Worm (Caenorhabditis elegans): ENCODE data around the gene cpg-4.

The cpg-4 gene

ce11 chrV:5996114-5996513 lies at the start of gene cpg-4:
Gene cpg-4 (plus strand): TSS chrV:5996416.
- TF ChIP-seq ama-1 (optimal IDR thresholded peaks at IDR 0.05) (no peak), pha-2 (tag; optimal IDR thresholded peaks at IDR 0.05) (no peak), ceh-2 (tag; optimal IDR thresholded peaks at IDR 0.05) (no peak), K02D7.2 (tag; optimal IDR thresholded peaks at IDR 0.05) (no peak), ceh-9 (tag; optimal IDR thresholded peaks at IDR 0.05) (no peak), lim-6 (tag; optimal IDR thresholded peaks at IDR 0.05) (no peak), unc-3 (GFP tag; conservative IDR thresholded peaks at IDR 0.05) (no peak), unc-3 (tag; optimal IDR thresholded peaks at IDR 0.05) (no peak), ceh-31 (tag; optimal IDR thresholded peaks at IDR 0.05) (no peak), tbx-7 (tag; optimal IDR thresholded peaks at IDR 0.05) (no peak), ceh-45 (GFP tag; IDR thresholded peaks at IDR 0.05) (no peak), ceh-6 (GFP tag; optimal IDR thresholded peaks at IDR 0.05) (no peak), nhr-11 (tag; optimal IDR thresholded peaks at IDR 0.05) (no peak), ets-4 (tag; optimal IDR thresholded peaks at IDR 0.05) (no peak)

ce11 chrV:5949674-5950149 lies 46.5 kb upstream of the cpg-4 start:
- TF ChIP-seq K02D7.2 (tag; optimal IDR thresholded peaks at IDR 0.05) (no peak), odd-2 (tag; optimal IDR thresholded peaks at IDR 0.05) (no peak), pax-1 (tag; optimal IDR thresholded peaks at IDR 0.05) (no peak), K09A11.1 (tag; optimal IDR thresholded peaks at IDR 0.05; ENCODE audit: insufficient read depth) (no peak), ceh-45 (GFP tag; IDR thresholded peaks at IDR 0.05) (no peak), tbx-2 (tag; optimal IDR thresholded peaks at IDR 0.05) (no peak), ceh-19 (GFP tag; optimal IDR thresholded peaks at IDR 0.05) (no peak), pros-1 (tag; optimal IDR thresholded peaks at IDR 0.05) (no peak), sox-4 (tag; optimal IDR thresholded peaks at IDR 0.05) (no peak), rnt-1 (tag; optimal IDR thresholded peaks at IDR 0.05) (no peak), eyg-1 (tag; optimal IDR thresholded peaks at IDR 0.05) (no peak), ama-1 (optimal IDR thresholded peaks at IDR 0.05) (no peak), npax-4 (tag; optimal IDR thresholded peaks at IDR 0.05) (no peak), Y22D7AL.16 (tag; optimal IDR thresholded peaks at IDR 0.05) (no peak), pat-9 (tag; optimal IDR thresholded peaks at IDR 0.05) (no peak), gmeb-2 (tag; optimal IDR thresholded peaks at IDR 0.05) (no peak), ref-2 (tag; optimal IDR thresholded peaks at IDR 0.05) (no peak), C38D4.7 (GFP tag; optimal IDR thresholded peaks at IDR 0.05) (no peak), lin-11 (tag; optimal IDR thresholded peaks at IDR 0.05) (no peak)

- TF ChIP-seq unc-3 (GFP tag; conservative IDR thresholded peaks at IDR 0.05): no peak
- TF ChIP-seq unc-3 (tag; optimal IDR thresholded peaks at IDR 0.05): no peak
- TF ChIP-seq hlh-15 (tag; optimal IDR thresholded peaks at IDR 0.05): no peak
- no peak for TF ChIP-seq rnt-1 (tag; optimal IDR thresholded peaks at IDR 0.05)
- TF ChIP-seq pha-4 (tag; optimal IDR thresholded peaks at IDR 0.05): no peak
- no peak for TF ChIP-seq fax-1 (tag; optimal IDR thresholded peaks at IDR 0.05)
- no peak for TF ChIP-seq che-1 (tag; optimal IDR thresholded peaks at IDR 0.05)
- TF ChIP-seq tbx-7 (tag; optimal IDR thresholded peaks at IDR 0.05): no peak
Measured at ce11 chrV:5951133-5951532, 45.1 kb upstream of the cpg-4 start, which contains the start of gene M03F8.1. Gene M03F8.1 (plus strand): TSS chrV:5951433.

ce11 chrV:5953086-5953485 lies 43.1 kb upstream of the cpg-4 start:
- TF ChIP-seq gmeb-2 (tag; optimal IDR thresholded peaks at IDR 0.05) (no peak), nfya-1 (tag; optimal IDR thresholded peaks at IDR 0.05) (peak; percentile 75)

- TF ChIP-seq pat-9 (tag; optimal IDR thresholded peaks at IDR 0.05): no peak
- TF ChIP-seq hlh-15 (tag; optimal IDR thresholded peaks at IDR 0.05): no peak
- TF ChIP-seq elt-4 (tag; optimal IDR thresholded peaks at IDR 0.05): no peak
Measured at ce11 chrV:5954747-5955146, 41.5 kb upstream of the cpg-4 start, which contains the start of gene M03F8.6. Gene M03F8.6 (minus strand): TSS chrV:5954847.

Data from whole organism, late embryonic.